Worm (Caenorhabditis elegans): ENCODE measurements around the gene oac-54.

ce11 chrII:9120813-9121554, 36.9 kb upstream of the oac-54 start:
- no peak for TF ChIP-seq tab-1 (GFP tag; IDR thresholded peaks at IDR 0.05)
- TF ChIP-seq ztf-23 (GFP tag; IDR thresholded peaks at IDR 0.05) = no peak
- no peak for TF ChIP-seq ztf-29 (GFP tag; IDR thresholded peaks at IDR 0.05)
- no peak for TF ChIP-seq T22C8.4 (GFP tag; IDR thresholded peaks at IDR 0.05)

Data from whole organism, midembryonic.